Worm (Caenorhabditis elegans) whole organism, L3 larva: Measurements from ENCODE around the gene tba-8.

Source experiments
- ama-1 ChIP-seq: fragments of 150-350 bp; optimal IDR thresholded peaks from 2 replicates; lab custom pipeline; 2018
- ceh-28 ChIP-seq: fragments of 150-350 bp; optimal IDR thresholded peaks from 2 replicates; lab custom pipeline; 2014; ENCODE audit warnings: missing biosample characterization, missing genetic modification reagents, missing genetic modification characterization
- elt-3 ChIP-seq, 3 experiments: fragments of 150-350 bp in 1 of 3; sonication (generic microtip) in 2 of 3; optimal IDR thresholded peaks; 2 replicates in 2 of 3; 4 replicates in 1 of 3; lab custom pipeline; 2014 to 2017; ENCODE audit warnings: missing biosample characterization in 3 of 3, missing genetic modification characterization in 3 of 3
- fkh-10 ChIP-seq: sonication (generic microtip); optimal IDR thresholded peaks from 2 replicates; lab custom pipeline; 2017; ENCODE audit warnings: missing biosample characterization, missing genetic modification reagents, missing genetic modification characterization
- fkh-2 ChIP-seq: fragments of 150-350 bp; optimal IDR thresholded peaks from 2 replicates; lab custom pipeline; 2014; ENCODE audit warnings: missing biosample characterization, missing genetic modification reagents, missing genetic modification characterization
- jun-1 ChIP-seq: fragments of 150-350 bp; optimal IDR thresholded peaks from 2 replicates; lab custom pipeline; 2014; ENCODE audit warnings: missing biosample characterization, missing genetic modification reagents, missing genetic modification characterization
- lin-39 ChIP-seq: fragments of 150-350 bp; optimal IDR thresholded peaks from 2 replicates; lab custom pipeline; 2018; ENCODE audit warnings: missing biosample characterization, missing genetic modification reagents, missing genetic modification characterization
- nhr-76 ChIP-seq: fragments of 150-350 bp; sonication (generic microtip); optimal IDR thresholded peaks from 5 replicates; lab custom pipeline; 2014; ENCODE audit warnings: missing biosample characterization, missing genetic modification characterization
- pha-4 ChIP-seq: fragments of 150-350 bp; optimal IDR thresholded peaks from 2 replicates; lab custom pipeline; 2014; ENCODE audit warnings: missing biosample characterization, missing genetic modification reagents, missing genetic modification characterization
- ztf-4 ChIP-seq: fragments of 150-350 bp; optimal IDR thresholded peaks from 2 replicates; lab custom pipeline; 2014; ENCODE audit warnings: missing biosample characterization, missing genetic modification characterization

- TF ChIP-seq ztf-4 = peak; percentile 91
- peak; percentile 100 for TF ChIP-seq jun-1 (tag; lab: Kevin White, UChicago)
- peak; percentile 89 for TF ChIP-seq nhr-76 (tag; lab: Kevin White, UChicago)
- TF ChIP-seq ceh-28 = peak; percentile 100
- peak; percentile 96 for TF ChIP-seq lin-39
- TF ChIP-seq pha-4 (tag; lab: Kevin White, UChicago) = peak; percentile 99
- TF ChIP-seq ama-1 (lab: Kevin White, UChicago) = no peak
- TF ChIP-seq fkh-10 (GFP tag; lab: Kevin White, UChicago) = peak; percentile 100
- TF ChIP-seq fkh-2 (tag; lab: Kevin White, UChicago) = peak; percentile 99
- peak; percentile 96 to 98 (median 97) for TF ChIP-seq elt-3 (tag; optimal IDR thresholded peaks at IDR 0.05; lab: Kevin White, UChicago)
Observed at ce11 chrX:9465722-9466132, 7.6 kb upstream of the tba-8 start.
